Fruit fly (Drosophila melanogaster) S2 (cell line): Measurements from ENCODE around the gene CG14635.

Experiments
- CG8478 ChIP-seq: fragments of >200 bp; optimal IDR thresholded peaks from 2 replicates; lab custom pipeline; 2018
- CTCF ChIP-seq, 2 experiments: fragments of >200 bp; optimal IDR thresholded peaks; 2 replicates each; lab custom pipeline; 2018

Gene CG14635

dm6 chrX:873739-874138, 29.1 kb downstream of the CG14635 start:
- TF ChIP-seq CTCF (optimal IDR thresholded peaks at IDR 0.05; lab: Kevin White, UChicago) (no peak), CG8478 (no peak)

- TF ChIP-seq CG8478 (no peak), CTCF (optimal IDR thresholded peaks at IDR 0.05; lab: Kevin White, UChicago) (no peak)
These were observed 30.8 kb downstream of the CG14635 start, which contains the start of gene CG11664 for dm6 chrX:875432-875831. CG11664 (plus strand) TSS chrX:875732.

- TF ChIP-seq CTCF (optimal IDR thresholded peaks at IDR 0.05; lab: Kevin White, UChicago): no peak
- TF ChIP-seq CG8478: no peak
These were observed 49.6 kb downstream of the CG14635 start, which contains the start of gene CG11663 for dm6 chrX:894182-894581. CG11663 (plus strand) TSS chrX:894482.
